Worm (Caenorhabditis elegans): ENCODE data around the gene F23H11.5.

The F23H11.5 gene

ce11 chrIII:910540-911311, at the start of gene F23H11.5, which contains the start of gene bra-2:
TSS of gene F23H11.5 (minus strand) at chrIII:910590.
TSS of gene bra-2 (plus strand) at chrIII:911261.
- TF ChIP-seq W03F9.2 (tag; optimal IDR thresholded peaks at IDR 0.05): no peak
- TF ChIP-seq dao-5 (tag; optimal IDR thresholded peaks at IDR 0.05): no peak
- no peak for TF ChIP-seq him-1 (tag; optimal IDR thresholded peaks at IDR 0.05)

ce11 chrIII:955981-956380, 45.6 kb upstream of the F23H11.5 start, which contains the start of gene fbxa-54:
TSS of gene fbxa-54 (plus strand) at chrIII:956334.
- no peak for TF ChIP-seq him-1 (tag; optimal IDR thresholded peaks at IDR 0.05)
- TF ChIP-seq W03F9.2 (tag; optimal IDR thresholded peaks at IDR 0.05): no peak

- TF ChIP-seq him-1 (tag; optimal IDR thresholded peaks at IDR 0.05) (no peak), W03F9.2 (tag; optimal IDR thresholded peaks at IDR 0.05) (no peak)
These were observed 44.2 kb upstream of the F23H11.5 start, which contains the start of the genes T12B5.15 and T12B5.14 for ce11 chrIII:954553-954952. TSS of gene T12B5.15 (minus strand) at chrIII:954653. TSS of gene T12B5.14 (plus strand) at chrIII:954873.

ce11 chrIII:952184-952583, 41.8 kb upstream of the F23H11.5 start, which contains the start of gene fbxa-10:
TSS of gene fbxa-10 (plus strand) at chrIII:952390.
- TF ChIP-seq him-1 (tag; optimal IDR thresholded peaks at IDR 0.05) (no peak), dao-5 (tag; optimal IDR thresholded peaks at IDR 0.05) (no peak), W03F9.2 (tag; optimal IDR thresholded peaks at IDR 0.05) (no peak)

ce11 chrIII:950472-950871, 40.1 kb upstream of the F23H11.5 start, which contains the start of the genes fbxa-67 and fbxa-11:
TSS of gene fbxa-67 (minus strand) at chrIII:950670.
TSS of gene fbxa-11 (plus strand) at chrIII:950869.
- TF ChIP-seq dao-5 (tag; optimal IDR thresholded peaks at IDR 0.05) (no peak), W03F9.2 (tag; optimal IDR thresholded peaks at IDR 0.05) (no peak), him-1 (tag; optimal IDR thresholded peaks at IDR 0.05) (no peak)

ce11 chrIII:946250-946725, 35.9 kb upstream of the F23H11.5 start, which contains the start of gene fbxa-60:
TSS of gene fbxa-60 (minus strand) at chrIII:946300.
- no peak for TF ChIP-seq W03F9.2 (tag; optimal IDR thresholded peaks at IDR 0.05)
- no peak for TF ChIP-seq him-1 (tag; optimal IDR thresholded peaks at IDR 0.05)
- TF ChIP-seq dao-5 (tag; optimal IDR thresholded peaks at IDR 0.05): no peak

ce11 chrIII:943426-943927, 33.1 kb upstream of the F23H11.5 start, which contains the start of gene fbxa-59:
TSS of gene fbxa-59 (minus strand) at chrIII:943476.
- TF ChIP-seq W03F9.2 (tag; optimal IDR thresholded peaks at IDR 0.05) (no peak), dao-5 (tag; optimal IDR thresholded peaks at IDR 0.05) (no peak), him-1 (tag; optimal IDR thresholded peaks at IDR 0.05) (no peak)

ce11 chrIII:941958-942357, 31.6 kb upstream of the F23H11.5 start:
- no peak for TF ChIP-seq W03F9.2 (tag; optimal IDR thresholded peaks at IDR 0.05)
- no peak for TF ChIP-seq him-1 (tag; optimal IDR thresholded peaks at IDR 0.05)
- no peak for TF ChIP-seq dao-5 (tag; optimal IDR thresholded peaks at IDR 0.05)

ce11 chrIII:938569-938968, 28.2 kb upstream of the F23H11.5 start, which contains the start of gene fbxa-22:
TSS of gene fbxa-22 (plus strand) at chrIII:938869.
- TF ChIP-seq him-1 (tag; optimal IDR thresholded peaks at IDR 0.05): no peak
- TF ChIP-seq W03F9.2 (tag; optimal IDR thresholded peaks at IDR 0.05): no peak
- no peak for TF ChIP-seq dao-5 (tag; optimal IDR thresholded peaks at IDR 0.05)

- TF ChIP-seq W03F9.2 (tag; optimal IDR thresholded peaks at IDR 0.05): no peak
These were observed 27.6 kb upstream of the F23H11.5 start, which contains the start of gene fbxa-56 for ce11 chrIII:937961-938360. TSS of gene fbxa-56 (minus strand) at chrIII:938061.

- TF ChIP-seq him-1 (tag; optimal IDR thresholded peaks at IDR 0.05) (no peak), dao-5 (tag; optimal IDR thresholded peaks at IDR 0.05) (no peak), W03F9.2 (tag; optimal IDR thresholded peaks at IDR 0.05) (no peak)
These were observed 25.7 kb upstream of the F23H11.5 start, which contains the start of gene fbxa-55 for ce11 chrIII:936037-936507. TSS of gene fbxa-55 (minus strand) at chrIII:936087.

- peak; percentile 29 for TF ChIP-seq dao-5 (tag; optimal IDR thresholded peaks at IDR 0.05)
These were observed 21.0 kb upstream of the F23H11.5 start for ce11 chrIII:931405-931804.

ce11 chrIII:926216-926615, 15.8 kb upstream of the F23H11.5 start, which contains the start of gene pef-1:
TSS of gene pef-1 (minus strand) at chrIII:926316.
- TF ChIP-seq W03F9.2 (tag; optimal IDR thresholded peaks at IDR 0.05) (no peak), him-1 (tag; optimal IDR thresholded peaks at IDR 0.05) (no peak), dao-5 (tag; optimal IDR thresholded peaks at IDR 0.05) (no peak)

ce11 chrIII:919322-919721, 8.9 kb upstream of the F23H11.5 start, which contains the start of gene F23H11.7:
TSS of gene F23H11.7 (minus strand) at chrIII:919422.
- TF ChIP-seq W03F9.2 (tag; optimal IDR thresholded peaks at IDR 0.05) (no peak), dao-5 (tag; optimal IDR thresholded peaks at IDR 0.05) (no peak), him-1 (tag; optimal IDR thresholded peaks at IDR 0.05) (no peak)
